Fruit fly (Drosophila melanogaster): ENCODE results near the gene Uros1.

DNA sequence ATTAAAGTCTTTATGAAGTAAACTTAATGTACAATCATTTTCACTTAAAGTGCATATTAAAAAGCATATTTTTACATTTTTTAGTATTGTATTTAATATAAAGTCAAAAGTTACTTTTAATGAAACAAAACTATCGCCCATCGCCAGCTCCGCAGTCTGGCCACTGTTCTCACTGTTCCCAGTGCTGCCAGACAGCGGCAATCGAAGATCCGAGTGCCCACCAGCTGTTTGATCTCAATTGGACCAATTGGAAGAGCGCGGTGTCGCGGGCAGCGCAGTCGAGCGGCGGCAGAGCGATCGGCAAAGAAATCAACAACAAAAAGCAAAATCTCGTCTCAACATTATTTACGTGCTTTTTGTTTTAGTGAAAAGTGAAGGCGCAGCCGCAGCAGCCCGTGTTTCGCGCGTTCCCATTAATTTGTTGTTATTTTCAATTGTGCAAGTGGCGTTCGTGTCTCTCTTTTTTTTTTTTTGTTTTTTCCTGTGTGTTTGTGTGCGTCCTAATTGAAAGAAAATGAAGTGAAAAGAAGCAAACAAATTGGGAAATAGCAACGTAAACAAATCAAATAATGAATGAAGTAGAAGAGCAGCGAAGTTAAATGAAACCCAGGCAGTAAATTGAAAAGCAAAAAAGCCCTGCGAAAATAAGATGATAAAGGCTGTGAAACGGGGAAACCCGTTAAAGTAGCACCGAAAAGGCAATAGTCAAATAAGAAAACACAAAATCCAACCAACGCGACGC, 6.9 kb upstream of the Uros1 start, which contains the start of gene rdgA:
- TF ChIP-seq CG8478 (optimal IDR thresholded peaks at IDR 0.05) (no peak), CTCF (optimal IDR thresholded peaks at IDR 0.05) (no peak)

All from S2 (cell line).